Fruit fly (Drosophila melanogaster): ENCODE data around the gene CG7650.

DNA sequence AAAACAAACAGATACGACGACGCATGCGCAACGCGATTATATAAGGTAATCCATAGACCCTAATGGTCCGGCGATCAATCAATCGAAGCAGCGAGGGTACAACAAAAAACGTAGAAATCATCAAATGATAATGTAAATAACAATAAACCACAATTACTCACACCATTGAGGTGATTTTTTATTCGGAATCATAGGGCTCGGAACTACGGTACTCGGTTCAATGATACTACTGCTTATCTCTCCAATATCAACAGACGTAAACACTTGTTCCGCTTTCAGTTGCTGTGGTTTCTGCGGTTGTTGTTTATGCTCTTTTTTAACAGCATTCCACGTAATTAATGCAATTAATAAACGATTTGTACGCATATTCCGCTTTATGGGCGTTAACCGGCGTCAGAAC lies 12.2 kb downstream of the CG7650 start:
- TF ChIP-seq Ets98B (GFP tag; IDR thresholded peaks at IDR 0.05) (no peak), CG12605 (GFP tag; IDR thresholded peaks at IDR 0.05) (no peak), Snoo (tag; optimal IDR thresholded peaks at IDR 0.05) (no peak), CG32121 (GFP tag; IDR thresholded peaks at IDR 0.05) (no peak), gl (tag; optimal IDR thresholded peaks at IDR 0.05) (no peak), CG15710 (tag; optimal IDR thresholded peaks at IDR 0.05) (no peak), EcR (GFP tag; optimal IDR thresholded peaks at IDR 0.05) (peak; percentile 7), CG8301 (tag; optimal IDR thresholded peaks at IDR 0.05) (no peak), CG13204 (GFP tag; optimal IDR thresholded peaks at IDR 0.05) (no peak), CG17806 (tag; optimal IDR thresholded peaks at IDR 0.05) (no peak), CG4496 (GFP tag; IDR thresholded peaks at IDR 0.05) (no peak), CG8159 (tag; optimal IDR thresholded peaks at IDR 0.05) (no peak)

Data from whole organism, pupa.